Worm (Caenorhabditis elegans) whole organism, L1 larva: ENCODE results near the gene F49F1.14.

Experiments used
- C16A3.4 ChIP-seq: fragments of 150-350 bp; optimal IDR thresholded peaks from 2 replicates; lab custom pipeline; 2014; ENCODE audit warnings: missing biosample characterization, missing genetic modification characterization
- C34B4.2 ChIP-seq: sonication (generic microtip); optimal IDR thresholded peaks from 2 replicates; lab custom pipeline; 2017; ENCODE audit warnings: mild to moderate bottlenecking, missing genetic modification characterization, missing compliant biosample characterization
- F16B12.6 ChIP-seq: fragments of 150-350 bp; optimal IDR thresholded peaks from 2 replicates; lab custom pipeline; 2014; ENCODE audit warnings: missing biosample characterization, missing genetic modification characterization
- Y116A8C.19 ChIP-seq: sonication (generic microtip); optimal IDR thresholded peaks from 2 replicates; lab custom pipeline; 2016; ENCODE audit warnings: missing compliant biosample characterization, missing genetic modification characterization, borderline replicate concordance
- aha-1 ChIP-seq: fragments of 150-350 bp; optimal IDR thresholded peaks from 2 replicates; lab custom pipeline; 2014; ENCODE audit warnings: missing biosample characterization, missing genetic modification characterization
- blmp-1 ChIP-seq: fragments of 150-350 bp; optimal IDR thresholded peaks from 2 replicates; lab custom pipeline; 2014; ENCODE audit warnings: missing biosample characterization, missing genetic modification characterization
- ceh-8 ChIP-seq: fragments of 200-800 bp; sonication (Bioruptor generic); optimal IDR thresholded peaks from 2 replicates; lab custom pipeline; 2018; ENCODE audit warnings: mild to moderate bottlenecking, missing genetic modification characterization, moderate library complexity, missing compliant biosample characterization
- ceh-88 ChIP-seq: fragments of 200-800 bp; sonication (Bioruptor generic); IDR thresholded peaks from 2 replicates; pipeline ENCODE4 v1.3.6; 2022; ENCODE audit warnings: missing genetic modification characterization, missing compliant biosample characterization
- ces-1 ChIP-seq: fragments of 150-350 bp; optimal IDR thresholded peaks from 2 replicates; lab custom pipeline; 2014; ENCODE audit warnings: missing biosample characterization, missing genetic modification reagents, missing genetic modification characterization
- dpl-1 ChIP-seq, 3 experiments: fragments of 150-350 bp in 2 of 3; sonication (generic microtip) in 1 of 3; optimal IDR thresholded peaks; 2 replicates each; lab custom pipeline; 2014 to 2017; ENCODE audit warnings: missing biosample characterization in 3 of 3, missing genetic modification characterization in 3 of 3, missing genetic modification reagents in 3 of 3
- dsc-1 ChIP-seq: sonication (generic microtip); optimal IDR thresholded peaks from 2 replicates; lab custom pipeline; 2016; ENCODE audit warnings: mild to moderate bottlenecking, missing genetic modification characterization, missing compliant biosample characterization
- efl-1 ChIP-seq, 4 experiments: fragments of 150-350 bp; optimal IDR thresholded peaks in 3 of 4; peaks in 1 of 4; 1 replicate in 1 of 4; 2 replicates in 3 of 4; lab custom pipeline; 2014; ENCODE audit warnings: missing biosample characterization in 2 of 4, missing genetic modification characterization in 2 of 4, missing genetic modification reagents in 2 of 4
- egl-27 ChIP-seq, 2 experiments: fragments of 150-350 bp in 1 of 2; sonication (generic microtip); optimal IDR thresholded peaks; 3 replicates each; lab custom pipeline; 2017 to 2018; ENCODE audit warnings: missing biosample characterization in 2 of 2, missing genetic modification characterization in 2 of 2, missing genetic modification reagents in 2 of 2
- elt-2 ChIP-seq: sonication (generic microtip); optimal IDR thresholded peaks from 2 replicates; lab custom pipeline; 2016; ENCODE audit warnings: missing genetic modification characterization, mild to moderate bottlenecking, inconsistent platforms, missing compliant biosample characterization, missing genetic modification reagents
- ets-5 ChIP-seq: fragments of 200-800 bp; sonication (Bioruptor generic); IDR thresholded peaks from 2 replicates; pipeline ENCODE4 v1.3.6; 2022; ENCODE audit warnings: missing genetic modification characterization, missing compliant biosample characterization
- fkh-10 ChIP-seq: sonication (generic microtip); optimal IDR thresholded peaks from 2 replicates; lab custom pipeline; 2017; ENCODE audit warnings: missing biosample characterization, missing genetic modification reagents, missing genetic modification characterization
- fkh-4 ChIP-seq: sonication (generic microtip); optimal IDR thresholded peaks from 2 replicates; lab custom pipeline; 2016; ENCODE audit warnings: missing compliant biosample characterization, missing genetic modification characterization, borderline replicate concordance
- grh-1 ChIP-seq: fragments of 200-800 bp; sonication (Bioruptor generic); IDR thresholded peaks from 2 replicates; pipeline ENCODE4 v1.3.6; 2022; ENCODE audit warnings: missing genetic modification reagents, missing genetic modification characterization, missing compliant biosample characterization
- hpl-2 ChIP-seq: fragments of 150-350 bp; optimal IDR thresholded peaks from 2 replicates; lab custom pipeline; 2014; ENCODE audit warnings: missing biosample characterization, missing genetic modification reagents, missing genetic modification characterization
- jun-1 ChIP-seq: fragments of 150-350 bp; optimal IDR thresholded peaks from 2 replicates; lab custom pipeline; 2014; ENCODE audit warnings: missing biosample characterization, missing genetic modification reagents, missing genetic modification characterization
- lin-13 ChIP-seq: fragments of 150-350 bp; optimal IDR thresholded peaks from 2 replicates; lab custom pipeline; 2014; ENCODE audit warnings: missing biosample characterization, missing genetic modification reagents, missing genetic modification characterization
- mab-9 ChIP-seq: fragments of 200-800 bp; sonication (Bioruptor generic); IDR thresholded peaks from 2 replicates; pipeline ENCODE4 v1.3.6; 2022; ENCODE audit warnings: missing genetic modification reagents, missing genetic modification characterization, missing compliant biosample characterization
- nhr-237 ChIP-seq: fragments of 150-350 bp; optimal IDR thresholded peaks from 2 replicates; lab custom pipeline; 2014; ENCODE audit warnings: missing biosample characterization, missing genetic modification characterization
- nhr-90 ChIP-seq: sonication (generic microtip); optimal IDR thresholded peaks from 2 replicates; lab custom pipeline; 2016; ENCODE audit warnings: mild to moderate bottlenecking, missing genetic modification characterization, missing compliant biosample characterization; ENCODE audit not compliant: poor library complexity
- pag-3 ChIP-seq: sonication (generic microtip); optimal IDR thresholded peaks from 2 replicates; lab custom pipeline; 2017; ENCODE audit warnings: missing genetic modification characterization, mild to moderate bottlenecking, missing compliant biosample characterization, antibody characterized with exemption, borderline replicate concordance; ENCODE audit not compliant: insufficient read depth
- snpc-4 ChIP-seq: fragments of 150-350 bp; optimal IDR thresholded peaks from 2 replicates; lab custom pipeline; 2014; ENCODE audit warnings: missing biosample characterization, missing genetic modification characterization
- swsn-7 ChIP-seq: sonication (generic microtip); optimal IDR thresholded peaks from 2 replicates; lab custom pipeline; 2016; ENCODE audit warnings: missing genetic modification characterization, missing compliant biosample characterization
- tbx-2 ChIP-seq: sonication (generic microtip); optimal IDR thresholded peaks from 2 replicates; lab custom pipeline; 2016; ENCODE audit warnings: missing genetic modification characterization, missing compliant biosample characterization
- tlp-1 ChIP-seq: fragments of 150-350 bp; optimal IDR thresholded peaks from 2 replicates; lab custom pipeline; 2014; ENCODE audit warnings: missing biosample characterization, missing genetic modification characterization
- unc-130 ChIP-seq: fragments of 150-350 bp; optimal IDR thresholded peaks from 2 replicates; lab custom pipeline; 2017; ENCODE audit warnings: missing biosample characterization, missing genetic modification characterization, inconsistent platforms
- unc-98 ChIP-seq: fragments of 200-800 bp; sonication (Bioruptor generic); IDR thresholded peaks from 2 replicates; pipeline ENCODE4 v1.3.6; 2022; ENCODE audit warnings: missing genetic modification characterization, missing compliant biosample characterization
- ztf-4 ChIP-seq: fragments of 150-350 bp; optimal IDR thresholded peaks from 2 replicates; lab custom pipeline; 2014; ENCODE audit warnings: missing biosample characterization, missing genetic modification characterization

The F49F1.14 gene

ce11 chrIV:4112387-4112786 is at the start of gene F49F1.14:
F49F1.14 (minus strand) TSS chrIV:4112487.
- TF ChIP-seq unc-98 (GFP tag; lab: Robert Waterston, UW) (no peak), C16A3.4 (tag; lab: Kevin White, UChicago) (no peak), fkh-4 (tag; lab: Kevin White, UChicago) (no peak), tbx-2 (tag; lab: Kevin White, UChicago) (no peak), tlp-1 (tag; lab: Kevin White, UChicago) (no peak), ceh-8 (GFP tag; lab: Kevin White, UChicago) (no peak), nhr-237 (no peak), F16B12.6 (tag; lab: Kevin White, UChicago) (no peak), ets-5 (no peak), blmp-1 (no peak), dpl-1 (GFP tag; optimal IDR thresholded peaks at IDR 0.05; lab: Kevin White, UChicago) (no peak), ces-1 (no peak), elt-2 (tag; lab: Kevin White, UChicago) (no peak), fkh-10 (no peak), grh-1 (GFP tag; lab: Robert Waterston, UW) (no peak), dsc-1 (tag; lab: Kevin White, UChicago) (no peak), snpc-4 (tag; lab: Kevin White, UChicago) (no peak)

- TF ChIP-seq swsn-7 (no peak), elt-2 (tag; lab: Kevin White, UChicago) (peak; percentile 19), unc-130 (no peak), aha-1 (tag; lab: Kevin White, UChicago) (no peak)
These were observed 42.4 kb upstream of the F49F1.14 start, which contains the start of gene K08D10.14 for ce11 chrIV:4154641-4155040. K08D10.14 (plus strand) TSS chrIV:4154941.

ce11 chrIV:4152143-4152542 is 39.9 kb upstream of the F49F1.14 start, which contains the start of the genes K08D10.10 and R07C12.1:
K08D10.10 (plus strand) TSS chrIV:4152235.
R07C12.1 (plus strand) TSS chrIV:4152456.
- no peak for TF ChIP-seq C16A3.4 (tag; lab: Kevin White, UChicago)
- TF ChIP-seq unc-98 (GFP tag; lab: Robert Waterston, UW): no peak
- TF ChIP-seq Y116A8C.19 (tag; lab: Kevin White, UChicago): no peak
- TF ChIP-seq elt-2 (tag; lab: Kevin White, UChicago): peak; percentile 79

ce11 chrIV:4150138-4150537 is 37.9 kb upstream of the F49F1.14 start:
- no peak for TF ChIP-seq egl-27 (tag; optimal IDR thresholded peaks at IDR 0.05; lab: Kevin White, UChicago)
- no peak for TF ChIP-seq Y116A8C.19 (tag; lab: Kevin White, UChicago)
- peak; percentile 58 for TF ChIP-seq elt-2 (tag; lab: Kevin White, UChicago)
- TF ChIP-seq C34B4.2 (tag; lab: Kevin White, UChicago): no peak
- no peak for TF ChIP-seq lin-13
- no peak for TF ChIP-seq ztf-4 (tag; lab: Kevin White, UChicago)
- TF ChIP-seq ceh-88 (GFP tag; lab: Robert Waterston, UW): no peak
- TF ChIP-seq efl-1 (optimal IDR thresholded peaks at IDR 0.05; lab: Kevin White, UChicago): no peak
- peak in 1 of 2 experiments; percentile 57 for TF ChIP-seq efl-1 (GFP tag; optimal IDR thresholded peaks at IDR 0.05 in 1 of 2; lab: Kevin White, UChicago)
- TF ChIP-seq hpl-2 (GFP tag; lab: Kevin White, UChicago): no peak
- TF ChIP-seq pag-3 (tag; lab: Kevin White, UChicago): no peak
- TF ChIP-seq, all 84 proteins: peak for 2

ce11 chrIV:4147891-4148290 is 35.6 kb upstream of the F49F1.14 start:
- TF ChIP-seq efl-1 (optimal IDR thresholded peaks at IDR 0.05; lab: Kevin White, UChicago) (no peak), efl-1 (GFP tag; optimal IDR thresholded peaks at IDR 0.05 in 1 of 2; lab: Kevin White, UChicago) (peak in 1 of 2 experiments; percentile 38), elt-2 (tag; lab: Kevin White, UChicago) (peak; percentile 92), nhr-90 (tag; lab: Kevin White, UChicago) (peak; percentile 1), mab-9 (GFP tag; lab: Robert Waterston, UW) (no peak), jun-1 (tag; lab: Kevin White, UChicago) (peak; percentile 34)
- TF ChIP-seq, all 84 proteins: peak for 4
